Fruit fly (Drosophila melanogaster): ENCODE results near the gene RpS5a.

The RpS5a gene

DNA sequence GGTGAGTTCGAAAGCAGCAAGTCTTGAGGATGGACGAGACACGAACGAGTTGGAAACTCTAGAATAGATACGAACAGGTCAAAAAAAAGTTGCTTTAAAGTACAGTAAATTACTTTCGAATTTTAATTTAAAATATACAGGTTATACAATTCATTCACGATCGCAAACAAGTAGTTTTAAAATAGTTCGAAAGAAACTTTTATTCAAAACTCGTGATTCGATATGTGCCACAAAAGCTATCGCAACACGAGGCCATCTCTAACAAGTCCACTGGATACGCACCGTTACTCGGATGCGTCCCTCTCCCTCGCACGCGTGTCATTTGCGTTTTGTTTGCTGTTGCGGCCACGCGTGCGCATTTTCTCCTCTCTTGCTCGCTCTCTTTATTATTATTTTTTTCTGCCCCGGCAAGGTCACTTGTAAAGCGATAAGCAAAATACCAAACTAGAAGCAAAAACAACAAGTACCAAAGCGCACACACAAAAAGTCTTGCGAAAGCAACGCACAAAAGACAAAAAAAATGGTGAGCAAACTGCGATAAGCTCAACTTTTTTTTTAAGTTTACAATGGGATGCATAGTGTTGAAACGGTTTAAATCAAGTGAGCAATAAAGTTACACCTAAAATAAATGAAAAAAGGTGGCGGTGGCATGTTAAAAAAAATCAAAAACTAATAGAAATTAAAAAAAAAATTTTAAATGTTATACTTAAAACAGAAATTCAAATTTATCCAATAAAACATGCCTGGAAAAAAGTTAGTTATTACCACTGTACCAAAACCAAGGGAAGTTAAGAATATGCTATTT lies 22.8 kb downstream of the RpS5a start (continued):
- TF ChIP-seq bab2 (GFP tag; optimal IDR thresholded peaks at IDR 0.05) (no peak), CG9797 (GFP tag; optimal IDR thresholded peaks at IDR 0.05) (peak; percentile 18), gsb (GFP tag; IDR thresholded peaks at IDR 0.05) (peak; percentile 37; the same call in 1 of the 2 replicates), zfh2 (GFP tag; optimal IDR thresholded peaks at IDR 0.05) (peak; percentile 58), CG13894 (tag; optimal IDR thresholded peaks at IDR 0.05) (peak; percentile 62), Aef1 (GFP tag; IDR thresholded peaks at IDR 0.05) (peak; percentile 69), Sry-δ (GFP tag; optimal IDR thresholded peaks at IDR 0.05) (peak; percentile 87), CG6175 (GFP tag; IDR thresholded peaks at IDR 0.05) (peak; percentile 21; the same call in 1 of the 3 replicates), CG11085 (GFP tag; IDR thresholded peaks at IDR 0.05) (peak; percentile 47; the same call in 1 of the 2 replicates), Doc3 (GFP tag; IDR thresholded peaks at IDR 0.05; ENCODE audit: partially characterized antibody) (peak; percentile 97), schlank (tag; optimal IDR thresholded peaks at IDR 0.05) (no peak), Elba2 (GFP tag; optimal IDR thresholded peaks at IDR 0.05) (no peak), gro (GFP tag; optimal IDR thresholded peaks at IDR 0.05) (peak; percentile 41), Dfd (GFP tag; optimal IDR thresholded peaks at IDR 0.05) (no peak), CG17186 (GFP tag; optimal IDR thresholded peaks at IDR 0.05) (no peak), CG4730 (GFP tag; IDR thresholded peaks at IDR 0.05) (peak; percentile 62), CG7556 (GFP tag; optimal IDR thresholded peaks at IDR 0.05) (peak; percentile 62), D19B (GFP tag; optimal IDR thresholded peaks at IDR 0.05) (peak; percentile 52), crol (GFP tag; IDR thresholded peaks at IDR 0.05) (0 out of 2 replicates have a peak, but pooled peaks have one; percentile 40), fd64A (GFP tag; optimal IDR thresholded peaks at IDR 0.05) (peak; percentile 6), Mrtf (GFP tag; IDR thresholded peaks at IDR 0.05) (0 out of 3 replicates have a peak, but pooled peaks have one; percentile 40), CG18764 (GFP tag; optimal IDR thresholded peaks at IDR 0.05) (peak; percentile 20), sr (GFP tag; IDR thresholded peaks at IDR 0.05) (no peak), CG12744 (GFP tag; optimal IDR thresholded peaks at IDR 0.05) (no peak), CG3847 (GFP tag; IDR thresholded peaks at IDR 0.05) (peak; percentile 38), CG30403 (GFP tag; optimal IDR thresholded peaks at IDR 0.05) (peak; percentile 32), CG12236 (GFP tag; optimal IDR thresholded peaks at IDR 0.05) (no peak), Hr78 (GFP tag; optimal IDR thresholded peaks at IDR 0.05) (peak in 1 of 2 experiments; percentile 28), CG16813 (GFP tag; IDR thresholded peaks at IDR 0.05; ENCODE audit: partially characterized antibody) (peak; percentile 94), pita (GFP tag; optimal IDR thresholded peaks at IDR 0.05) (no peak), yki (optimal IDR thresholded peaks at IDR 0.05) (no peak), CG3726 (GFP tag; IDR thresholded peaks at IDR 0.05) (peak; percentile 36; the same call in 1 of the 3 replicates), CG7839 (tag; optimal IDR thresholded peaks at IDR 0.05) (peak; percentile 85), CG2678 (tag; optimal IDR thresholded peaks at IDR 0.05) (peak; percentile 89), H2.0 (GFP tag; IDR thresholded peaks at IDR 0.05) (peak; percentile 73), chif (GFP tag; optimal IDR thresholded peaks at IDR 0.05) (peak; percentile 17 to 43), sima (GFP tag; optimal IDR thresholded peaks at IDR 0.05) (no peak), CG6683 (GFP tag; optimal IDR thresholded peaks at IDR 0.05) (peak; percentile 50), CG7745 (tag; optimal IDR thresholded peaks at IDR 0.05) (no peak), Dad (GFP tag; optimal IDR thresholded peaks at IDR 0.05) (no peak), shn (GFP tag; optimal IDR thresholded peaks at IDR 0.05) (peak; percentile 10), Bteb2 (GFP tag; optimal IDR thresholded peaks at IDR 0.05) (no peak), so (GFP tag; IDR thresholded peaks at IDR 0.05) (peak; percentile 65), CG10959 (GFP tag; IDR thresholded peaks at IDR 0.05) (no peak), fu2 (GFP tag; optimal IDR thresholded peaks at IDR 0.05) (no peak), CG15601 (tag; optimal IDR thresholded peaks at IDR 0.05) (peak; percentile 12), CG9876 (GFP tag; optimal IDR thresholded peaks at IDR 0.05) (no peak), maf-S (GFP tag; optimal IDR thresholded peaks at IDR 0.05) (peak; percentile 40), Six4 (GFP tag; optimal IDR thresholded peaks at IDR 0.05) (peak; percentile 4), az2 (GFP tag; optimal IDR thresholded peaks at IDR 0.05) (peak; percentile 32)

Measured in whole organism, embryonic.